Worm (Caenorhabditis elegans) whole organism, late embryonic: ENCODE results near the gene orai-1.

ENCODE experiments used
- T23F11.4 ChIP-seq: fragments of 200-800 bp; sonication (Bioruptor generic); optimal IDR thresholded peaks from 2 replicates; lab custom pipeline; 2018; ENCODE audit warnings: mild to moderate bottlenecking, missing genetic modification characterization, missing compliant biosample characterization
- ceh-18 ChIP-seq: sonication (generic microtip); optimal IDR thresholded peaks from 2 replicates; lab custom pipeline; 2016; ENCODE audit warnings: missing genetic modification characterization, missing compliant biosample characterization
- ceh-2 ChIP-seq: sonication (generic microtip); optimal IDR thresholded peaks from 2 replicates; lab custom pipeline; 2016; ENCODE audit warnings: missing genotype, missing genetic modification characterization, missing compliant biosample characterization
- ceh-48 ChIP-seq: sonication (generic microtip); optimal IDR thresholded peaks from 2 replicates; lab custom pipeline; 2016; ENCODE audit warnings: missing genetic modification characterization, inconsistent platforms, missing compliant biosample characterization
- elt-4 ChIP-seq: sonication (generic microtip); optimal IDR thresholded peaks from 2 replicates; lab custom pipeline; 2016; ENCODE audit warnings: missing genetic modification characterization, missing compliant biosample characterization
- hlh-30 ChIP-seq: sonication (generic microtip); optimal IDR thresholded peaks from 2 replicates; lab custom pipeline; 2017; ENCODE audit warnings: antibody characterized with exemption, missing genetic modification characterization, missing compliant biosample characterization; ENCODE audit not compliant: insufficient read depth
- lin-11 ChIP-seq: fragments of 200-800 bp; sonication (Bioruptor generic); optimal IDR thresholded peaks from 2 replicates; lab custom pipeline; 2018; ENCODE audit warnings: mild to moderate bottlenecking, missing genetic modification characterization, missing compliant biosample characterization
- nhr-232 ChIP-seq: sonication (generic microtip); optimal IDR thresholded peaks from 2 replicates; lab custom pipeline; 2016; ENCODE audit warnings: missing genetic modification characterization, missing compliant biosample characterization
- sox-2 ChIP-seq: fragments of 200-800 bp; sonication (Bioruptor generic); IDR thresholded peaks from 2 replicates; pipeline ENCODE4 v1.3.6; 2022; ENCODE audit warnings: missing genetic modification reagents, missing genetic modification characterization, missing compliant biosample characterization
- sox-4 ChIP-seq: sonication (generic microtip); optimal IDR thresholded peaks from 2 replicates; lab custom pipeline; 2017; ENCODE audit warnings: mild to moderate bottlenecking, missing genetic modification characterization, inconsistent platforms, missing compliant biosample characterization
- tbx-2 ChIP-seq: sonication (generic microtip); optimal IDR thresholded peaks from 2 replicates; lab custom pipeline; 2016; ENCODE audit warnings: missing genetic modification characterization, missing compliant biosample characterization
- tbx-7 ChIP-seq: sonication (generic microtip); optimal IDR thresholded peaks from 2 replicates; lab custom pipeline; 2016; ENCODE audit warnings: missing genotype, missing genetic modification characterization, missing compliant biosample characterization
- unc-86 ChIP-seq: sonication (generic microtip); optimal IDR thresholded peaks from 2 replicates; lab custom pipeline; 2016; ENCODE audit warnings: missing genetic modification characterization, missing compliant biosample characterization

- TF ChIP-seq nhr-232 (tag; lab: Kevin White, UChicago), result no peak
- TF ChIP-seq ceh-48, result no peak
- no peak for TF ChIP-seq T23F11.4 (GFP tag; lab: Kevin White, UChicago)
- TF ChIP-seq hlh-30 (tag; lab: Kevin White, UChicago), result no peak
- no peak for TF ChIP-seq sox-2
- no peak for TF ChIP-seq ceh-2 (tag; lab: Kevin White, UChicago)
- TF ChIP-seq lin-11 (tag; lab: Kevin White, UChicago), result no peak
- no peak for TF ChIP-seq elt-4 (tag; lab: Kevin White, UChicago)
- no peak for TF ChIP-seq sox-4 (tag; lab: Kevin White, UChicago)
- no peak for TF ChIP-seq unc-86 (tag; lab: Kevin White, UChicago)
- no peak for TF ChIP-seq tbx-7 (tag; lab: Kevin White, UChicago)
- no peak for TF ChIP-seq ceh-18 (tag; lab: Kevin White, UChicago)
- no peak for TF ChIP-seq tbx-2
Observed at ce11 chrIII:614447-614846, 32.1 kb upstream of the orai-1 start, which contains the start of gene T19C3.3.
